Worm (Caenorhabditis elegans) whole organism, L1 larva: Measurements from ENCODE around the gene dmd-7.
A peak's percentile ranks its signal among the peaks of the same experiment; 100 is the strongest.

ENCODE experiments used
- F16B12.6 ChIP-seq: fragments of 150-350 bp; optimal IDR thresholded peaks from 2 replicates; lab custom pipeline; 2014; ENCODE audit warnings: missing biosample characterization, missing genetic modification characterization
- egl-27 ChIP-seq, 2 experiments: fragments of 150-350 bp in 1 of 2; sonication (generic microtip); optimal IDR thresholded peaks; 3 replicates each; lab custom pipeline; 2017 to 2018; ENCODE audit warnings: missing biosample characterization in 2 of 2, missing genetic modification characterization in 2 of 2, missing genetic modification reagents in 2 of 2
- elt-3 ChIP-seq, 6 experiments: fragments of 150-350 bp in 1 of 6; sonication (generic microtip); optimal IDR thresholded peaks; 2 replicates each; lab custom pipeline; 2017 to 2018; ENCODE audit warnings: missing biosample characterization in 6 of 6, missing genetic modification characterization in 6 of 6, inconsistent platforms in 1 of 6
- fos-1 ChIP-seq: fragments of 150-350 bp; optimal IDR thresholded peaks from 2 replicates; lab custom pipeline; 2014; ENCODE audit warnings: missing biosample characterization, missing genetic modification characterization
- mdl-1 ChIP-seq, 2 experiments: fragments of 150-350 bp; optimal IDR thresholded peaks; 2 replicates each; lab custom pipeline; 2014 to 2017; ENCODE audit warnings: missing biosample characterization in 2 of 2, missing genetic modification characterization in 2 of 2, inconsistent platforms in 1 of 2
- nhr-237 ChIP-seq: fragments of 150-350 bp; optimal IDR thresholded peaks from 2 replicates; lab custom pipeline; 2014; ENCODE audit warnings: missing biosample characterization, missing genetic modification characterization
- pag-3 ChIP-seq: sonication (generic microtip); optimal IDR thresholded peaks from 2 replicates; lab custom pipeline; 2017; ENCODE audit warnings: missing genetic modification characterization, mild to moderate bottlenecking, missing compliant biosample characterization, antibody characterized with exemption, borderline replicate concordance; ENCODE audit not compliant: insufficient read depth
- pqm-1 ChIP-seq: sonication (generic microtip); optimal IDR thresholded peaks from 3 replicates; lab custom pipeline; 2017; ENCODE audit warnings: missing biosample characterization, missing genetic modification characterization
- skn-1 ChIP-seq: fragments of 150-350 bp; optimal IDR thresholded peaks from 2 replicates; lab custom pipeline; 2014; ENCODE audit warnings: missing biosample characterization, missing genetic modification characterization
- snpc-4 ChIP-seq: fragments of 150-350 bp; optimal IDR thresholded peaks from 2 replicates; lab custom pipeline; 2014; ENCODE audit warnings: missing biosample characterization, missing genetic modification characterization
- sox-4 ChIP-seq: sonication (generic microtip); optimal IDR thresholded peaks from 2 replicates; lab custom pipeline; 2016; ENCODE audit warnings: missing genetic modification characterization, missing compliant biosample characterization

- TF ChIP-seq fos-1 (tag; lab: Kevin White, UChicago): no peak
- no peak for TF ChIP-seq F16B12.6 (tag; lab: Kevin White, UChicago)
- TF ChIP-seq nhr-237 (tag; lab: Kevin White, UChicago): no peak
- TF ChIP-seq mdl-1 (tag; optimal IDR thresholded peaks at IDR 0.05; lab: Kevin White, UChicago): no peak
- TF ChIP-seq egl-27 (tag; optimal IDR thresholded peaks at IDR 0.05; lab: Kevin White, UChicago): no peak
- TF ChIP-seq skn-1 (tag; lab: Kevin White, UChicago): no peak
- TF ChIP-seq pqm-1: no peak
- peak in 1 of 6 experiments; percentile 11 for TF ChIP-seq elt-3 (tag; optimal IDR thresholded peaks at IDR 0.05; lab: Kevin White, UChicago)
- TF ChIP-seq snpc-4 (tag; lab: Kevin White, UChicago): no peak
- no peak for TF ChIP-seq sox-4 (tag; lab: Kevin White, UChicago)
- no peak for TF ChIP-seq pag-3 (tag; lab: Kevin White, UChicago)
Measured at ce11 chrV:6232886-6233285, 13.8 kb upstream of the dmd-7 start.
